Fruit fly (Drosophila melanogaster): ENCODE results near the gene CG12992.
A peak's percentile ranks its signal among the peaks of the same experiment; 100 is the strongest.

dm6 chrX:17544409-17544808, 44.3 kb upstream of the CG12992 start:
- peak; percentile 44 for TF ChIP-seq CG14655 (GFP tag; optimal IDR thresholded peaks at IDR 0.05)
- TF ChIP-seq CG8159 (tag; optimal IDR thresholded peaks at IDR 0.05) = no peak
- TF ChIP-seq Ets98B (GFP tag; IDR thresholded peaks at IDR 0.05) = peak; percentile 22; the same call in 1 of the 2 replicates
- TF ChIP-seq rn (GFP tag; IDR thresholded peaks at IDR 0.05) = no peak
- TF ChIP-seq CG4496 (GFP tag; IDR thresholded peaks at IDR 0.05) = peak; percentile 71; the same call in 2 of the 3 replicates
- peak; percentile 32 for TF ChIP-seq CG8301 (tag; optimal IDR thresholded peaks at IDR 0.05)
- TF ChIP-seq CG17806 (tag; optimal IDR thresholded peaks at IDR 0.05) = no peak
- TF ChIP-seq CG15710 (tag; optimal IDR thresholded peaks at IDR 0.05) = no peak
- TF ChIP-seq gl (tag; optimal IDR thresholded peaks at IDR 0.05) = no peak
- TF ChIP-seq D1 (tag; optimal IDR thresholded peaks at IDR 0.05) = no peak
- TF ChIP-seq Snoo (tag; optimal IDR thresholded peaks at IDR 0.05) = no peak

Data from whole organism, pupa.